Worm (Caenorhabditis elegans) whole organism, young adult: ENCODE measurements around the gene sre-8.

Source experiments
- D2030.7 ChIP-seq: fragments of 200-800 bp; sonication (Bioruptor generic); IDR thresholded peaks from 2 replicates; pipeline ENCODE4 v1.3.6; 2022; ENCODE audit warnings: missing genetic modification reagents, missing genetic modification characterization, missing compliant biosample characterization
- F33H1.4 ChIP-seq: fragments of 200-800 bp; sonication (Bioruptor generic); IDR thresholded peaks from 2 replicates; pipeline ENCODE4 v1.3.6; 2022; ENCODE audit warnings: missing genetic modification reagents, missing genetic modification characterization, missing compliant biosample characterization
- F39B2.1 ChIP-seq: fragments of 200-800 bp; sonication (Bioruptor generic); IDR thresholded peaks from 2 replicates; pipeline ENCODE4 v1.3.6; 2022; ENCODE audit warnings: missing genetic modification reagents, missing genetic modification characterization, missing compliant biosample characterization
- F52B5.7 ChIP-seq: sonication (generic microtip); optimal IDR thresholded peaks from 2 replicates; lab custom pipeline; 2016; ENCODE audit warnings: mild to moderate bottlenecking, missing genetic modification characterization, missing compliant biosample characterization
- T07F8.4 ChIP-seq: sonication (generic microtip); optimal IDR thresholded peaks from 2 replicates; lab custom pipeline; 2016; ENCODE audit warnings: mild to moderate bottlenecking, missing genetic modification characterization, moderate library complexity, missing compliant biosample characterization
- Y56A3A.18 ChIP-seq: fragments of 200-800 bp; sonication (Bioruptor generic); IDR thresholded peaks from 2 replicates; pipeline ENCODE4 v1.3.6; 2022; ENCODE audit warnings: missing genetic modification reagents, missing genetic modification characterization, missing compliant biosample characterization
- akir-1 ChIP-seq: fragments of 200-800 bp; sonication (Bioruptor generic); optimal IDR thresholded peaks from 2 replicates; lab custom pipeline; 2018; ENCODE audit warnings: mild to moderate bottlenecking, missing genetic modification characterization, moderate library complexity, missing compliant biosample characterization
- aptf-2 ChIP-seq: fragments of 200-800 bp; sonication (Bioruptor generic); conservative IDR thresholded peaks from 2 replicates; pipeline ENCODE4 v1.3.6; 2022; ENCODE audit warnings: missing genetic modification reagents, missing genetic modification characterization, missing compliant biosample characterization
- athp-1 ChIP-seq: sonication (generic microtip); optimal IDR thresholded peaks from 2 replicates; lab custom pipeline; 2017; ENCODE audit warnings: mild to moderate bottlenecking, missing genetic modification characterization, missing compliant biosample characterization
- bed-2 ChIP-seq: fragments of 200-800 bp; sonication (Bioruptor generic); IDR thresholded peaks from 2 replicates; pipeline ENCODE4 v1.3.6; 2022; ENCODE audit warnings: missing genetic modification reagents, missing genetic modification characterization, missing compliant biosample characterization
- cebp-1 ChIP-seq, 2 experiments: fragments of 200-800 bp in 1 of 2; sonication (Bioruptor generic) in 1 of 2; sonication (generic microtip) in 1 of 2; IDR thresholded peaks in 1 of 2; optimal IDR thresholded peaks in 1 of 2; 2 replicates each; pipeline versions ENCODE4 v1.3.6 to Lab custom; 2017 to 2022; ENCODE audit warnings: missing compliant biosample characterization in 2 of 2, missing genetic modification characterization in 2 of 2, mild to moderate bottlenecking in 1 of 2, missing genetic modification reagents in 1 of 2, moderate library complexity in 1 of 2
- ceh-40 ChIP-seq: fragments of 200-800 bp; sonication (Bioruptor generic); IDR thresholded peaks from 2 replicates; pipeline ENCODE4 v1.3.6; 2022; ENCODE audit warnings: missing genetic modification characterization, missing compliant biosample characterization
- ceh-79 ChIP-seq: sonication (generic microtip); optimal IDR thresholded peaks from 2 replicates; lab custom pipeline; 2017; ENCODE audit warnings: mild to moderate bottlenecking, missing genetic modification characterization, missing compliant biosample characterization
- dox-1 ChIP-seq: fragments of 200-800 bp; sonication (Bioruptor generic); IDR thresholded peaks from 2 replicates; pipeline ENCODE4 v1.3.6; 2022; ENCODE audit warnings: missing genetic modification reagents, missing genetic modification characterization, missing compliant biosample characterization
- egrh-3 ChIP-seq: fragments of 200-800 bp; sonication (Bioruptor generic); IDR thresholded peaks from 2 replicates; pipeline ENCODE4 v1.3.6; 2022; ENCODE audit warnings: missing genetic modification reagents, missing genetic modification characterization, missing compliant biosample characterization
- hlh-12 ChIP-seq: sonication (generic microtip); optimal IDR thresholded peaks from 2 replicates; lab custom pipeline; 2016; ENCODE audit warnings: missing genetic modification characterization, missing compliant biosample characterization
- hlh-26 ChIP-seq: fragments of 200-800 bp; sonication (Bioruptor generic); conservative IDR thresholded peaks from 2 replicates; pipeline ENCODE4 v1.3.6; 2022; ENCODE audit warnings: missing genetic modification reagents, missing genetic modification characterization, missing compliant biosample characterization
- hsf-1 ChIP-seq: fragments of 200-800 bp; sonication (Bioruptor generic); IDR thresholded peaks from 2 replicates; pipeline ENCODE4 v1.3.6; 2022; ENCODE audit warnings: missing genetic modification reagents, missing genetic modification characterization, missing compliant biosample characterization
- lin-26 ChIP-seq: fragments of 200-800 bp; sonication (Bioruptor generic); IDR thresholded peaks from 2 replicates; pipeline ENCODE4 v1.3.6; 2022; ENCODE audit warnings: missing genetic modification reagents, missing genetic modification characterization, missing compliant biosample characterization
- lin-54 ChIP-seq: fragments of 200-800 bp; sonication (Bioruptor generic); optimal IDR thresholded peaks from 2 replicates; lab custom pipeline; 2018; ENCODE audit warnings: mild to moderate bottlenecking, missing genetic modification characterization, missing compliant biosample characterization
- mcd-1 ChIP-seq: fragments of 200-800 bp; sonication (Bioruptor generic); IDR thresholded peaks from 2 replicates; pipeline ENCODE4 v1.3.6; 2022; ENCODE audit warnings: missing genetic modification reagents, missing genetic modification characterization, missing compliant biosample characterization
- mes-4 ChIP-seq: sonication (generic microtip); optimal IDR thresholded peaks from 2 replicates; lab custom pipeline; 2016; ENCODE audit warnings: missing genotype, missing genetic modification characterization, missing compliant biosample characterization
- nfya-1 ChIP-seq: sonication (generic microtip); optimal IDR thresholded peaks from 2 replicates; lab custom pipeline; 2017; ENCODE audit warnings: antibody characterized with exemption, missing compliant biosample characterization, missing genetic modification characterization, borderline replicate concordance; ENCODE audit not compliant: insufficient read depth
- nhr-120 ChIP-seq: fragments of 200-800 bp; sonication (Bioruptor generic); IDR thresholded peaks from 2 replicates; pipeline ENCODE4 v1.3.6; 2022; ENCODE audit warnings: missing genetic modification characterization, missing compliant biosample characterization
- nhr-80 ChIP-seq: sonication (generic microtip); optimal IDR thresholded peaks from 2 replicates; lab custom pipeline; 2016; ENCODE audit warnings: missing genetic modification characterization, missing compliant biosample characterization
- rcor-1 ChIP-seq: fragments of 200-800 bp; sonication (Bioruptor generic); IDR thresholded peaks from 2 replicates; pipeline ENCODE4 v1.3.6; 2022; ENCODE audit warnings: missing genetic modification reagents, missing genetic modification characterization, missing compliant biosample characterization
- repo-1 ChIP-seq: sonication (generic microtip); optimal IDR thresholded peaks from 2 replicates; lab custom pipeline; 2017; ENCODE audit warnings: mild to moderate bottlenecking, missing genetic modification characterization, missing compliant biosample characterization
- sea-2 ChIP-seq: fragments of 200-800 bp; sonication (Bioruptor generic); IDR thresholded peaks from 2 replicates; pipeline ENCODE4 v1.3.6; 2022; ENCODE audit warnings: missing genetic modification characterization, missing compliant biosample characterization
- snpc-1.1 ChIP-seq: sonication (generic microtip); optimal IDR thresholded peaks from 2 replicates; lab custom pipeline; 2017; ENCODE audit warnings: missing genetic modification characterization, mild to moderate bottlenecking, missing compliant biosample characterization, antibody characterized with exemption, moderate library complexity, missing genotype, missing genetic modification reagents; ENCODE audit not compliant: insufficient read depth

Gene sre-8

DNA sequence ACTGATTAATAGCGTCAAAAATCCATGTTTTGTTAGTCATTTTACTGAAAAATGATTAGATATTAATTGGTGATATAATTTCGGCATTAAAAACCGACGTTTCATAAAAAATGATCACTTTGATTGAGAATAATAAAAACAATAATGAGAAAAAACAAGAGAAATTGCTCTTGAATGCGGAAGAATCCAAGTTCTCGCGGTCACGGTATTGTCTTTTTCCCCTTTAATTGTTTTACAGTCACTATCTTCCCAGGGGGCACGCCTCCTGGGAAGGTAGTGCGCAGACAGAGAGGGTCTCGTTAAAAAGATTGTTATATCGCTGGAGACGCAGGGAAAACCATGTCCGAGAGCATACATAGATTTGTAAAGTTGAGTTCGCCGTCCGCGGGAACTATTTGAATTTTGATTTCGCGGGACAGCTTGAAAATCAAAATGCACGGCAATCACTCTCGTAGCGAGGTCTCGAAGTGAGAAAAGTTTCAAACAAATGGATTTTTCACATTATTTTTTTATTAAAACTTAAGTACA lies 36.8 kb downstream of the sre-8 start, which contains the start of gene F14D7.2 (continued):
- no peak for TF ChIP-seq akir-1 (GFP tag; lab: Kevin White, UChicago)

DNA sequence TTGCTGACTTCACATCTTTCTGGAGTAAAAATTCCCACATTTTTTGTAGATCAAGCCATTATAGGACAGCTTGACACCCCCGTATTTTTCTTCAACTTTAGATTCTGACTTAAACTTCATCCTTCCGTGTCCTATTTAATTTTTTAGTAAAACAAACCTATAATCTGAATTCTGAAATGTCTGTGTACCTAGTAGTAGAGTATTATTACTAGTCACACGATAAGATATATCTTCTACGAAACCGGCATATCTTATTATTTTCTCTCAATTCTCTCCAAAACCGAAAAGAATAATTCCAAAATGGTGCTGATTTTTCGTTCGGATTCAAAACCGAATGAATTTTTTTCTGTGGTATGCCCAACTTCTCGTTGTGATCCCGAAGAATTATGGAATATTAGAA lies 37.5 kb downstream of the sre-8 start, which contains the start of gene F14D7.9:
F14D7.9 (plus strand) TSS at position 301 of the 400 bp plus-strand sequence.
- TF ChIP-seq D2030.7 = no peak
- TF ChIP-seq hlh-12 (tag; lab: Kevin White, UChicago) = no peak
- TF ChIP-seq aptf-2 (GFP tag; lab: Robert Waterston, UW) = no peak
- TF ChIP-seq ceh-79 (tag; lab: Kevin White, UChicago) = no peak
- no peak for TF ChIP-seq nhr-120 (GFP tag; lab: Robert Waterston, UW)
- TF ChIP-seq ceh-40 = no peak
- no peak for TF ChIP-seq snpc-1.1 (tag; lab: Kevin White, UChicago)
- no peak for TF ChIP-seq F39B2.1
- no peak for TF ChIP-seq dox-1
- no peak for TF ChIP-seq cebp-1 (GFP tag; IDR thresholded peaks at IDR 0.05; lab: Robert Waterston, UW)
- no peak for TF ChIP-seq cebp-1 (tag; optimal IDR thresholded peaks at IDR 0.05; lab: Kevin White, UChicago)
- no peak for TF ChIP-seq nfya-1 (tag; lab: Kevin White, UChicago)
- no peak for TF ChIP-seq mcd-1 (GFP tag; lab: Robert Waterston, UW)
- TF ChIP-seq mes-4 (tag; lab: Kevin White, UChicago) = no peak
- no peak for TF ChIP-seq rcor-1 (GFP tag; lab: Robert Waterston, UW)
- no peak for TF ChIP-seq egrh-3
- TF ChIP-seq, all 124 proteins: peak for 0

DNA sequence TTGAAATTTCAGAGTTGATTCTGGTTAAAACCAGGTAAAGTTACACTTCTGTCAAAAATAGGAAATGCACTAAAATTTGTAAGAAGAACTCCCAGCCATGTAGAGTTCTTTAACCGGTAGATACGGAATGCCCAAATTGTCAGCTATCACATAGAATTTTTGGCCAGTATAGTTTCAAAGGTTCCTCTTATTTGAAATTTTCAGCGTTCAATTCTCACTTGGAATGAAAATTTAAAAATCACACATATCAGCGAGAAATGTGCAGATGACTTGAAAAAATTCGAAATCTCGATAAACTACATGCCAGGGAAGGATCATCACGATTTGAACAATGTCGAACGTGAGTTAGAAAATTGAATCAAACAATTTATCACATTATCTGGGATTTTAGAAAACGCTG lies 39.6 kb downstream of the sre-8 start, which contains the start of gene F14D7.3:
F14D7.3 (plus strand) TSS at position 301 of the 400 bp plus-strand sequence.
- TF ChIP-seq F33H1.4 (GFP tag; lab: Robert Waterston, UW) (no peak), hsf-1 (GFP tag; lab: Robert Waterston, UW) (no peak), bed-2 (no peak), nhr-120 (GFP tag; lab: Robert Waterston, UW) (no peak), sea-2 (GFP tag; lab: Robert Waterston, UW) (no peak), F52B5.7 (tag; lab: Kevin White, UChicago) (no peak), T07F8.4 (no peak), lin-26 (GFP tag; lab: Robert Waterston, UW) (no peak), lin-54 (GFP tag; lab: Kevin White, UChicago) (no peak), F39B2.1 (no peak), athp-1 (tag; lab: Kevin White, UChicago) (no peak)

DNA sequence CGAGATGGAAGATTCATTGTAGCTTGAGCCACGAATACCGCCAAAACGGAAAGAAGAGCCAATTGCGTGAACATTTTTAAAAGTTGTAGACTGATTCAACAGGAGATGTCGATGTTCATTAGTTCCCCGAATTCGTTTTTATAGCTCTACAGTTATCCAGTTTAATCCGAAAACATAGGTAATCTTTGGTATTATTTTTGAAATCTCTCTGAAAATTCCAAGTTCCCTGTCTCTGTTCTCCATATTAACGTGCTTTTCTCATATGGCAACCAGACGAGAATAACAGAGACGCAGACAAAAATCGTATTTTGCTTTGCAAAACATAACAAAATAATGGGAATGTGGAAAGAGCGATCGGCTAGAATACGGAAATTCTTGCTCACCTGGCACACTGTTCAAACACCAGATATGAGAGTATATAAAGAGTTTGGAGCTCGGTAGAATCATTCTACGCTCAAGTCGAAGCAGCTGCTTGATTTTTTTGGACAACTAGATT lies 42.7 kb downstream of the sre-8 start, which contains the start of the genes spig-3 and F14D7.12:
spig-3 (minus strand) TSS at position 101 of the 496 bp plus-strand sequence.
F14D7.12 (plus strand) TSS at position 446 of the 496 bp plus-strand sequence.
- TF ChIP-seq Y56A3A.18 (GFP tag; lab: Robert Waterston, UW) = no peak
- no peak for TF ChIP-seq hlh-26
- no peak for TF ChIP-seq repo-1
- TF ChIP-seq athp-1 (tag; lab: Kevin White, UChicago) = no peak

DNA sequence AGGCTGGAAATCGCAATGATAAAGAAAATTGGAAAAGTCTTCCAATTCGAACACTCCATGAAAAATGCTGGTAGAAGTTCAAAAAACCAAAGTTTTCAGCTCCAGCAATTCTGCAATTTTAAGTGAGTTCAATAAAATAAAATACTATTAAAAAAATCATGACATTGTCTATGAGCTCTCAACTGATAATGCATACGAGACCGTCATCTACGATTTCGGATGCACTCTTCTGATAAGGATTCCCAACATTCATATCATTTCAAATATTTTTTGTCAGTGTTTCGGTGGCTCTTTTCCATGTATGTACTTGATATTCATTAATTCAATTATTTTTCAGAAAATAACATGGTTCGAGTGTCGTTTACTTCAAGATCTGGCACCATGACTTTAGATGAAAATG lies 44.2 kb downstream of the sre-8 start, which contains the start of gene F14D7.6:
F14D7.6 (plus strand) TSS at position 338 of the 400 bp plus-strand sequence.
- no peak for TF ChIP-seq snpc-1.1 (tag; lab: Kevin White, UChicago)
- peak; percentile 21 for TF ChIP-seq nhr-80 (tag; lab: Kevin White, UChicago)
